Fruit fly (Drosophila melanogaster) ovary, adult (tissue): ENCODE results near the gene CG5828.

Experiments used
- CG17801 ChIP-seq: fragments of 200-800 bp; optimal IDR thresholded peaks from 2 replicates; lab custom pipeline; 2019; ENCODE audit warnings: missing biosample characterization, mild to moderate bottlenecking, missing genetic modification characterization, moderate library complexity; ENCODE audit not compliant: partially characterized antibody

CG5828 gene

dm6 chr2L:5093772-5094350 lies at the start of gene CG5828:
CG5828 (plus strand) TSS chr2L:5093976.
- TF ChIP-seq CG17801 (GFP tag; lab: Kevin White, UChicago) = no peak

DNA sequence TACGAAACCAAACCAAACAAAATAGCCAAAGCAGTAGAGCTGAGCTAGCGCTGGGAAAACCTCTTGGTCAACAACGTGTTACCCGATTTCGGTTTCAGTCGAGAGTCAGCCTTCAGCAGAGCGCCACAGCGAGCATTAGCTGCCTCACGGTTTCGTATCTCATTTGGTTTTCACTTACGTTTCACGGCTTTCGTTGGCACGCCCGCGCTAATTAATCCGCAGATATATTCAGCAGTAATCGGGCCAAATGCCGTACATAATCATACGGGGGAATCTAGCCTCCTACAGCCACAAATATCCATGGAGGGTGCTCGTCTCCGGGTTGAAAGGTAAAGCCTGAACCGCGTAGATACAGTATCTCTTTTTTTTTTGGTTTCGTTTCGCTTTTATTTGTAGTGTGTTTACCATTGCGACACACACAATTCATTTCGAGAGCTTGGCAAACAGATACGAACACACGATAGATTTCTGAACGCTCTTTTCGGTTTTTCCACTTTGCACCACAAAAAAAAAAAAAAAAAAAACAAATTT lies 49.4 kb upstream of the CG5828 start, which contains the start of gene CG31650:
Gene CG31650 (minus strand): TSS at position 352 of the 531 bp plus-strand sequence.
- TF ChIP-seq CG17801 (GFP tag; lab: Kevin White, UChicago) = no peak

- no peak for TF ChIP-seq CG17801 (GFP tag; lab: Kevin White, UChicago)
These were observed 48.7 kb upstream of the CG5828 start for dm6 chr2L:5044892-5045619.

DNA sequence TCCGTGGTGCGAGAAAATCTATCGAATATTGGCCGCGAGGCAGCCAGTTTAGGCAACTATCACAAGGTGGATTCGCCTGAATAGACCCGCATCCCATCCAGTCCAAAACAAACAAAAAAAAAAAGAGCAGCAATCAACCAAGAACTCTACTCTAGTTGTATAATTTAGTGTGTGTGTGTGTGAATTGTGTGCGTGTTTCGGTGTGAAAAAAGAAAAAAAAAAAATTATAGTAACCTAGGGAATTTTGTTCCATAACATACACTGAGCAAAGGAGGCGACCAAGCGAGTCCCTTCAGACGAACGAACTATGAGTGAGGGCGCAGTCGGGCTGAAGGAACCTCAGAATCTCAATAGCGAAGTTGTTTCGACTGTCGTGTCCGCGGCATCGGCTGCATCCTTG lies 47.5 kb upstream of the CG5828 start:
- no peak for TF ChIP-seq CG17801 (GFP tag; lab: Kevin White, UChicago)

DNA sequence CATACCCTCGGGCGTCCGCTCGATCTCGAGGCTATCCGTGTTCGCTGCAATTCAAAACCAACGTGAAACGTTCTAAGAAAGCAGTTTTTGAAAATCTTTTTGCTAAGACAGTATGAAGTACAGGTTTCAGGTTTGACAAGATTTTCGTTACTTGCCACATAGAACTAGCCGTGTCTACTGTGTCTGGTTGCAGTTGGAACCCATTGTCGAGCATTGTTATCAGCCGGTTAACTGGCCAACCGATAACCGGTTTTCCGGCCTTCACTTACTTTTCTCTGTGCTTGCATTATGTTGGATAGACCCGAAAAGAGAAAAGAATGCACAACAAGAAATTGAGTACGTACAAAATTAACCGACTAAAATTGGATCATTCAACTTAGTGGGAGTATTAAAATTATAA lies 43.8 kb upstream of the CG5828 start:
- no peak for TF ChIP-seq CG17801 (GFP tag; lab: Kevin White, UChicago)

DNA sequence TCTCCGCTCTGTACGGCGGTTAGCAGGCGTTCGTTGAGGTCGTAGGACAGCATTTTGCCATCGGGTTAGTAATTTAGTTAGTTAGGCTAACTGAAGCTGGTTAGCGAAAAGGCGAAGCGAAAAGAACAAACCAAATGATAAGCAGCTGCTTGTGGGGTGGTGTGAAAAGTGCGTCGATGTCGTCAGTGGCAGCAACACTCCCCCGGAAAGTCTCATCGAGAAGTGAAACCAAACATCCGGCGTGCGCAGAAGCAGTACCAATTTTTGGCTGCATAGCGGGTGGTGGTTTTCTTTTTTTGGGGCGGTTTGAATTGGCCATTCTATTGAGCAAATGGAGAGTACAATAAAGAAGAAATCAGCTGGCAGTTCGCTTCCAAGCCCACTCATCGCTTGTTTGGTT lies 43.0 kb upstream of the CG5828 start, which contains the start of gene CG9121:
Gene CG9121 (minus strand): TSS at position 238 of the 400 bp plus-strand sequence.
- TF ChIP-seq CG17801 (GFP tag; lab: Kevin White, UChicago) = no peak

DNA sequence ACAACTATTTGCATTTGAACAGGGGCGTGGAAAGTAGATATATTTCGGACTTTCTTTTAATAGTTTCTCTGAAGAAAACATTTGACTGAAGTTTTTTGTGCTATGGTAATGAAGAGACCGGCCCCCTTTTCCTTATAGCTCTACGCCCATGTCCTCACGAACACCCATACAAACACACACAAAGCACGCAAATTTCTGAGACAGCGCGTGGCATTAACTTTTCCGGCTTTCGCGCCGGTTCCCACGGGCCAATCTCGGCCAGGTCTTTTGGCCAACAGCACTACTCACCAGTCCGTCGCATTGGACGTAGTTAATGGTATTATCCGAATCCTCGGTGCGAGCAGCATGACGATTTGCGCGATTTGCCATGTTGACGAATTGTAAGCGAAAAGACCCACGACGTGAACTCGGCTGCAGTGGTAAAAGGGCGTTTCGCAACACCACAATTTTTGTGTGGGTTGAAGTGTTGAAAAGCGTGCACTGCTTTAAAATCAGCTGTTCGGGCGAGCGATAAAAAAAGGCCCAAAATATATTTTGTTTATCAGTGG lies 41.3 kb upstream of the CG5828 start, which contains the start of gene senju:
Gene senju (plus strand): TSS at position 477 of the 548 bp plus-strand sequence.
- peak; percentile 76 for TF ChIP-seq CG17801 (GFP tag; lab: Kevin White, UChicago)

- no peak for TF ChIP-seq CG17801 (GFP tag; lab: Kevin White, UChicago)
These were observed 40.8 kb upstream of the CG5828 start, which contains the start of gene eIF3h for dm6 chr2L:5052994-5053393. eIF3h (minus strand) TSS chr2L:5053094.

- peak; percentile 35 for TF ChIP-seq CG17801 (GFP tag; lab: Kevin White, UChicago)
These were observed 38.8 kb upstream of the CG5828 start, which contains the start of the genes CG14036 and His3.3A for dm6 chr2L:5054953-5055352. CG14036 (minus strand) TSS chr2L:5055016. His3.3A (plus strand) TSS chr2L:5055058.

DNA sequence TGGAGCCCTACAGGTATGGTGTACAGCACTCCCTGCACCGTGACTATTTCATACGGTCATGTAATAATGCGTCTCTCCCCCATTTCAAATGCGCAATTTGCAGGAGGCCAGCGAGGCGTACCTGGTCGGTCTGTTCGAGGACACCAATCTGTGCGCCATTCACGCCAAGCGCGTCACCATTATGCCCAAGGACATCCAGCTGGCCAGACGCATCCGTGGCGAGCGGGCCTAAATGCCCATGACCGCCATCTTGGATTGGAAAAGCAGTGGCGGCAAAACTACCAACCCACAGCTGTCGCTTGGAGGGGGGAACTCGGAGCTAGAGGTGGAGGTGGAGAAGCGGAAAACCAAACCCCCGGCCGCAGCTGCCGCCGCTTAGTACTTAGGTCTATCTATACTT lies 38.2 kb upstream of the CG5828 start:
- TF ChIP-seq CG17801 (GFP tag; lab: Kevin White, UChicago) = no peak

dm6 chr2L:5058094-5058493 lies 35.7 kb upstream of the CG5828 start, which contains the start of gene Nepl3:
Nepl3 (minus strand) TSS chr2L:5058248.
- no peak for TF ChIP-seq CG17801 (GFP tag; lab: Kevin White, UChicago)

dm6 chr2L:5059645-5060254 lies 34.0 kb upstream of the CG5828 start, which contains the start of gene Rpn11:
Rpn11 (minus strand) TSS chr2L:5059790.
- TF ChIP-seq CG17801 (GFP tag; lab: Kevin White, UChicago) = peak; percentile 61

dm6 chr2L:5060515-5060914 lies 33.3 kb upstream of the CG5828 start, which contains the start of gene qtc:
qtc (plus strand) TSS chr2L:5060815.
- TF ChIP-seq CG17801 (GFP tag; lab: Kevin White, UChicago) = no peak

dm6 chr2L:5060952-5061478 lies 32.8 kb upstream of the CG5828 start:
- TF ChIP-seq CG17801 (GFP tag; lab: Kevin White, UChicago) = no peak
